Worm (Caenorhabditis elegans) whole organism, early embryonic: ENCODE measurements around the gene C07G1.7.

Experiments
- aly-1 ChIP-seq: sonication (generic microtip); optimal IDR thresholded peaks from 2 replicates; lab custom pipeline; 2016; ENCODE audit warnings: missing genetic modification characterization, missing compliant biosample characterization
- ama-1 ChIP-seq: fragments of 150-350 bp; optimal IDR thresholded peaks from 2 replicates; lab custom pipeline; 2014
- ceh-13 ChIP-seq: fragments of 200-800 bp; sonication (Bioruptor generic); optimal IDR thresholded peaks from 2 replicates; lab custom pipeline; 2018; ENCODE audit warnings: mild to moderate bottlenecking, missing genetic modification characterization, missing compliant biosample characterization
- ceh-36 ChIP-seq: sonication (generic microtip); optimal IDR thresholded peaks from 2 replicates; lab custom pipeline; 2016; ENCODE audit warnings: missing genetic modification characterization, inconsistent platforms, missing compliant biosample characterization
- hmbx-1 ChIP-seq: sonication (generic microtip); optimal IDR thresholded peaks from 2 replicates; lab custom pipeline; 2016; ENCODE audit warnings: mild to moderate bottlenecking, missing genetic modification characterization, missing compliant biosample characterization
- tbx-37 ChIP-seq: fragments of 200-800 bp; sonication (Bioruptor generic); conservative IDR thresholded peaks from 2 replicates; pipeline ENCODE4 v1.3.6; 2022; ENCODE audit warnings: missing genetic modification reagents, missing genetic modification characterization, missing compliant biosample characterization

- TF ChIP-seq ama-1, result no peak
- TF ChIP-seq aly-1, result no peak
- no peak for TF ChIP-seq hmbx-1 (tag; lab: Kevin White, UChicago)
- no peak for TF ChIP-seq tbx-37 (GFP tag; lab: Robert Waterston, UW)
- no peak for TF ChIP-seq ceh-36
- no peak for TF ChIP-seq ceh-13 (GFP tag; lab: Kevin White, UChicago)
Measured at ce11 chrIV:8188421-8189112, 23.1 kb downstream of the C07G1.7 start.
